Fruit fly (Drosophila melanogaster) whole organism, adult: ENCODE results near the gene CG13043.

Experiments
- CG11617 ChIP-seq: fragments of 200-800 bp; sonication (Bioruptor generic); optimal IDR thresholded peaks from 2 replicates; lab custom pipeline; 2017; ENCODE audit warnings: mild to moderate bottlenecking, missing biosample characterization, missing genetic modification reagents, missing genetic modification characterization
- CG12768 ChIP-seq: fragments of 200-800 bp; sonication (Bioruptor generic); optimal IDR thresholded peaks from 2 replicates; lab custom pipeline; 2017; ENCODE audit warnings: missing biosample characterization, missing genetic modification characterization, mild to moderate bottlenecking, moderate library complexity, missing genetic modification reagents
- CG14711 ChIP-seq: fragments of 200-800 bp; sonication (Bioruptor generic); optimal IDR thresholded peaks from 2 replicates; lab custom pipeline; 2018; ENCODE audit warnings: missing biosample characterization, mild to moderate bottlenecking, missing genetic modification characterization, moderate library complexity
- CG1620 ChIP-seq: fragments of 200-800 bp; sonication (Bioruptor generic); optimal IDR thresholded peaks from 2 replicates; lab custom pipeline; 2016; ENCODE audit warnings: missing biosample characterization, missing genetic modification characterization
- CG33017 ChIP-seq: fragments of 200-800 bp; sonication (Bioruptor generic); optimal IDR thresholded peaks from 2 replicates; lab custom pipeline; 2018; ENCODE audit warnings: missing biosample characterization, mild to moderate bottlenecking, missing genetic modification characterization, moderate library complexity
- CG5204 ChIP-seq: fragments of 200-800 bp; sonication (Bioruptor generic); optimal IDR thresholded peaks from 2 replicates; lab custom pipeline; 2016; ENCODE audit warnings: missing biosample characterization, missing genetic modification characterization
- CG7045 ChIP-seq: fragments of 200-800 bp; sonication (Bioruptor generic); optimal IDR thresholded peaks from 2 replicates; lab custom pipeline; 2017; ENCODE audit warnings: missing biosample characterization, mild to moderate bottlenecking, missing genetic modification characterization
- CG7101 ChIP-seq: fragments of 200-800 bp; sonication (Bioruptor generic); optimal IDR thresholded peaks from 2 replicates; lab custom pipeline; 2018; ENCODE audit warnings: missing biosample characterization, mild to moderate bottlenecking, missing genetic modification characterization, moderate library complexity
- Clk ChIP-seq: fragments of 200-800 bp; sonication (Bioruptor generic); optimal IDR thresholded peaks from 2 replicates; lab custom pipeline; 2017; ENCODE audit warnings: missing biosample characterization, missing genetic modification characterization
- Crg-1 ChIP-seq: fragments of 200-800 bp; sonication (Bioruptor generic); optimal IDR thresholded peaks from 2 replicates; lab custom pipeline; 2016; ENCODE audit warnings: missing biosample characterization, missing genetic modification characterization
- Hr96 ChIP-seq: fragments of 200-800 bp; sonication (Bioruptor generic); optimal IDR thresholded peaks from 2 replicates; lab custom pipeline; 2016; ENCODE audit warnings: missing biosample characterization, missing genetic modification characterization
- Mnt ChIP-seq: fragments of 200-800 bp; sonication (Bioruptor generic); optimal IDR thresholded peaks from 2 replicates; lab custom pipeline; 2016; ENCODE audit warnings: missing biosample characterization, mild to moderate bottlenecking, missing genetic modification characterization
- bab1 ChIP-seq: fragments of 200-800 bp; sonication (Bioruptor generic); optimal IDR thresholded peaks from 3 replicates; lab custom pipeline; 2019; ENCODE audit warnings: missing biosample characterization, mild to moderate bottlenecking, missing genetic modification characterization, moderate library complexity
- cic ChIP-seq: fragments of 200-800 bp; sonication (Bioruptor generic); optimal IDR thresholded peaks from 2 replicates; lab custom pipeline; 2017; ENCODE audit warnings: missing biosample characterization, mild to moderate bottlenecking, missing genetic modification characterization, moderate library complexity
- cnc ChIP-seq, 2 experiments: fragments of >200 bp; optimal IDR thresholded peaks; 2 replicates each; lab custom pipeline; 2017
- kay ChIP-seq: fragments of 200-800 bp; sonication (Bioruptor generic); peaks from one replicate; lab custom pipeline; 2016; ENCODE audit warnings: missing biosample characterization, missing genetic modification characterization, borderline replicate concordance
- ovo ChIP-seq: fragments of 200-800 bp; sonication (Bioruptor generic); optimal IDR thresholded peaks from 2 replicates; lab custom pipeline; 2016; ENCODE audit warnings: missing biosample characterization, missing genetic modification characterization
- pad ChIP-seq: fragments of 200-800 bp; sonication (Bioruptor generic); optimal IDR thresholded peaks from 3 replicates; lab custom pipeline; 2017; ENCODE audit warnings: missing biosample characterization, missing genetic modification characterization, mild to moderate bottlenecking, moderate library complexity, missing genetic modification reagents
- tj ChIP-seq: fragments of 200-800 bp; sonication (Bioruptor generic); optimal IDR thresholded peaks from 3 replicates; lab custom pipeline; 2017; ENCODE audit warnings: missing biosample characterization, mild to moderate bottlenecking, missing genetic modification characterization, moderate library complexity
- toe ChIP-seq: fragments of 200-800 bp; sonication (Bioruptor generic); optimal IDR thresholded peaks from 2 replicates; lab custom pipeline; 2016; ENCODE audit warnings: missing biosample characterization, missing genetic modification characterization

CG13043 gene

DNA sequence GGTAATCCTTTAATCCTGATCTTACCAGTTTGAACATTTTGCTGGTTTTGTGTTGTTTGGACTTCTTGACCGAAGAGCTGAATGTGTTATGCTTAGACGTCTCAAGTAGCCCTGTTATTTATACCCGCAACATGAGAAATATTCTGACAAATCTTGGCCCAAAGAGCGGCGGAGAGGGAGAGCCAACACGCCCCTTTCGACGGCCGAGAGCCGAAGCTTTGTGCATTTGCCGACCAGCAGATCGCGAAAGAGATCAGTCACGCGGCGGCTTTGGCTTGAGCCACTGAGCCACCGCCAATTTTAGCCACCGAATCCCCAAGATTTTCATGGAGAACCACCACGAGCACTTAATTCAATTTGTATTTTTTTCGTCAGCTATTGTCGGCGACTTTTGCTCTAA is 10.2 kb downstream of the CG13043 start, which contains the start of gene CG4962:
TSS of gene CG4962 (minus strand) at position 101 of the 400 bp plus-strand sequence.
- TF ChIP-seq CG1620 (GFP tag; lab: Kevin White, UChicago) = no peak
- no peak for TF ChIP-seq kay (GFP tag; lab: Kevin White, UChicago)
- TF ChIP-seq CG12768 (GFP tag; lab: Kevin White, UChicago) = no peak
- TF ChIP-seq CG11617 (GFP tag; lab: Kevin White, UChicago) = no peak
- TF ChIP-seq pad = no peak
- no peak for TF ChIP-seq Clk (GFP tag; lab: Kevin White, UChicago)
- TF ChIP-seq cnc (optimal IDR thresholded peaks at IDR 0.05; lab: Kevin White, UChicago) = no peak
- TF ChIP-seq cic (GFP tag; lab: Kevin White, UChicago) = no peak
- TF ChIP-seq toe = no peak
- no peak for TF ChIP-seq Hr96 (GFP tag; lab: Kevin White, UChicago)
- no peak for TF ChIP-seq CG14711
- TF ChIP-seq Mnt (GFP tag; lab: Kevin White, UChicago) = no peak
- no peak for TF ChIP-seq CG33017 (tag; lab: Kevin White, UChicago)
- no peak for TF ChIP-seq CG7045 (GFP tag; lab: Kevin White, UChicago)
- no peak for TF ChIP-seq bab1 (GFP tag; lab: Kevin White, UChicago)
- no peak for TF ChIP-seq ovo (GFP tag; lab: Kevin White, UChicago)

DNA sequence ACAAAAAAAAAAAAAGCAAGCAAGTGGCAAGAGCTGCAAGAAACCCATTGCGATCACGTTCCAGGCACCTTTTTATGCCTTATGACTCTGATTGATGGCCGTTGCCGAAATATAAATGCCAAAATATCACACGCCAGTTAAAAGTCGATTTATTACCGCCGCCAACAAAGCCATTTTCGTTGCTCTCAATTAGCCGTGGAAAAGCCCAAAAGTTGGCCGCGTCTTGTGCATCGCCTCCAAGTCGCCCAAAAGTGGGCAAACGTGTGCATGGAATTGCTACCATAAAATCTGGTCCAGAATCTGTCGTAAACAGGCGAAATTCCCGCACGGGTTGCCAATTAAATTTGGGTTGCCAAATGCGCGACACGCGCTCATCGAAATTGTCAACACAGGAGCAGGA is 14.0 kb downstream of the CG13043 start:
- TF ChIP-seq CG33017 (tag; lab: Kevin White, UChicago) = no peak
- no peak for TF ChIP-seq CG7045 (GFP tag; lab: Kevin White, UChicago)
- no peak for TF ChIP-seq pad
- TF ChIP-seq tj = no peak
- TF ChIP-seq toe = no peak
- no peak for TF ChIP-seq CG1620 (GFP tag; lab: Kevin White, UChicago)
- TF ChIP-seq CG14711 = no peak
- no peak for TF ChIP-seq Mnt (GFP tag; lab: Kevin White, UChicago)
- TF ChIP-seq ovo (GFP tag; lab: Kevin White, UChicago) = no peak
- no peak for TF ChIP-seq Crg-1 (GFP tag; lab: Kevin White, UChicago)
- TF ChIP-seq CG12768 (GFP tag; lab: Kevin White, UChicago) = no peak
- no peak for TF ChIP-seq CG11617 (GFP tag; lab: Kevin White, UChicago)
- TF ChIP-seq CG7101 (tag; lab: Kevin White, UChicago) = no peak
- TF ChIP-seq bab1 (GFP tag; lab: Kevin White, UChicago) = no peak
- TF ChIP-seq Hr96 (GFP tag; lab: Kevin White, UChicago) = no peak
- no peak for TF ChIP-seq Clk (GFP tag; lab: Kevin White, UChicago)
- no peak for TF ChIP-seq cic (GFP tag; lab: Kevin White, UChicago)
- no peak for TF ChIP-seq cnc (optimal IDR thresholded peaks at IDR 0.05; lab: Kevin White, UChicago)
- no peak for TF ChIP-seq kay (GFP tag; lab: Kevin White, UChicago)
- TF ChIP-seq CG5204 = no peak

DNA sequence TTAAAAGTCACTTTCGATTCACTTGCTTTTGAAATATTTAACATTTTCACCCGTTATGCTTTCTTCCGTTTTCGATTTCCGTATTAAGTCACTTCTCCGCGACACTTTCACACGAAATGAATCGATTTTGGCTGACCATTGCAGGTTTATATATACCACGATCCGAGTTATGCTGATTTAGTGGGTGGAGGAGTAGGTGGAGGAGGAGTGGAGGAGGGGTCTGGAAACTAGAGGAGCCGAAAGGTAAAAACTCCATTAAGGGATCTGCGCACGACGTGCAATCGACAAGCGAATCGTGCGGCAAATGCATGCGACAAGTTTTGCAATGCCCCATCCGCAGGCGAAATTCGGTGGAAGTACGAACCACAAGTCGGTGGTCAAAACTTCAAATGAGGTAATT is 14.8 kb downstream of the CG13043 start, which contains the start of gene CG13045:
TSS of gene CG13045 (minus strand) at position 101 of the 400 bp plus-strand sequence.
- TF ChIP-seq pad = no peak
- no peak for TF ChIP-seq Clk (GFP tag; lab: Kevin White, UChicago)
- TF ChIP-seq ovo (GFP tag; lab: Kevin White, UChicago) = no peak
- TF ChIP-seq tj = no peak
- TF ChIP-seq CG12768 (GFP tag; lab: Kevin White, UChicago) = no peak
- no peak for TF ChIP-seq kay (GFP tag; lab: Kevin White, UChicago)
- no peak for TF ChIP-seq CG7101 (tag; lab: Kevin White, UChicago)
- TF ChIP-seq CG14711 = no peak
- TF ChIP-seq bab1 (GFP tag; lab: Kevin White, UChicago) = no peak
- no peak for TF ChIP-seq CG33017 (tag; lab: Kevin White, UChicago)
- TF ChIP-seq CG1620 (GFP tag; lab: Kevin White, UChicago) = no peak
- no peak for TF ChIP-seq CG5204

DNA sequence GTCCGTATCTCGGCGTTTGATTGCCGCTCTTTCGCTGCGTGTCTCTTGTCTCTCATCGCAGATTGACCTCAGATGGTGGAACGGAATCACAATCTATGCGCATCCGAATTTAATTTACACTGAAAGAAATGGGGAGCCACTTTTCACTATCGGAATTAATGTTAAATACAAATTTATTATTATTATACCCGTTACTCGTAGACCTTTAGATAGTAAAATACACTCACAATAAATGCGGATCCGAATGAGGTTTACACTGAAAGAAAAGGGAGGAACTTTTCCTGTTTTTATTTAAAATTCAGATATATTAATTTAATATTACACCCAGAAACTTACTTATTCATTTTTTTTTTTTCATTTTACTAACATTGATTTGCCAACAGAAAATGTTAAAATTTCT is 16.6 kb downstream of the CG13043 start:
- TF ChIP-seq toe = no peak
- TF ChIP-seq CG5204 = no peak
- no peak for TF ChIP-seq CG1620 (GFP tag; lab: Kevin White, UChicago)
- no peak for TF ChIP-seq ovo (GFP tag; lab: Kevin White, UChicago)
- TF ChIP-seq CG11617 (GFP tag; lab: Kevin White, UChicago) = no peak
- TF ChIP-seq CG7101 (tag; lab: Kevin White, UChicago) = no peak
- TF ChIP-seq Crg-1 (GFP tag; lab: Kevin White, UChicago) = no peak
- TF ChIP-seq pad = no peak
- no peak for TF ChIP-seq CG7045 (GFP tag; lab: Kevin White, UChicago)
- no peak for TF ChIP-seq Hr96 (GFP tag; lab: Kevin White, UChicago)
- no peak for TF ChIP-seq CG12768 (GFP tag; lab: Kevin White, UChicago)
- no peak for TF ChIP-seq kay (GFP tag; lab: Kevin White, UChicago)
- no peak for TF ChIP-seq Clk (GFP tag; lab: Kevin White, UChicago)
- no peak for TF ChIP-seq bab1 (GFP tag; lab: Kevin White, UChicago)
- TF ChIP-seq Mnt (GFP tag; lab: Kevin White, UChicago) = no peak
- no peak for TF ChIP-seq CG33017 (tag; lab: Kevin White, UChicago)
- TF ChIP-seq CG14711 = no peak
- no peak for TF ChIP-seq cnc (optimal IDR thresholded peaks at IDR 0.05; lab: Kevin White, UChicago)
- no peak for TF ChIP-seq cic (GFP tag; lab: Kevin White, UChicago)

DNA sequence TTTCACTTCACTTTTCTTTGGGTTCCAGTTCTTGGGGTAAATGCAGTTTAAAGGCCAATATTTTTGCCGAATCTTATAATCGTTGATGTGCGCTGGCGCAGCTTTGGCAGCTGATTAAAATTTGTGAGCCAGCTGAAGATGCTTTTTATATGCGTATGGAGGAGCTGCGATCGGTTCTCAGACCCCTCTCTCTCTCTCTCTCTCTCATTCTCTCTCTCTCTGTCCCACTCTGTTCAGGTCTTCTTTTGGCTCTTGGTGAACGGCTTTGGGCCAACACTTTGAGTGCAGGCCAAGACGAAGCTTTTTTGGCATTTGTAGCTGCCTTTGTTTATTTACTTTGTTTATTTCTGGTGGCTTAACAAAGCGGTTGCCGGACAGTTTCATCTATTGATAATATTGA is 17.3 kb downstream of the CG13043 start, which contains the start of gene CG13046:
TSS of gene CG13046 (minus strand) at position 101 of the 400 bp plus-strand sequence.
- TF ChIP-seq CG7101 (tag; lab: Kevin White, UChicago) (no peak), CG1620 (GFP tag; lab: Kevin White, UChicago) (no peak), CG5204 (no peak), CG14711 (no peak), pad (no peak), CG7045 (GFP tag; lab: Kevin White, UChicago) (no peak), Mnt (GFP tag; lab: Kevin White, UChicago) (no peak), cic (GFP tag; lab: Kevin White, UChicago) (no peak), toe (no peak), ovo (GFP tag; lab: Kevin White, UChicago) (no peak), CG12768 (GFP tag; lab: Kevin White, UChicago) (no peak), Hr96 (GFP tag; lab: Kevin White, UChicago) (no peak), Clk (GFP tag; lab: Kevin White, UChicago) (no peak)
